Fruit fly (Drosophila melanogaster) whole organism, pupa: ENCODE results near the gene beag.

Experiments
- CG17806 ChIP-seq: fragments of 200-800 bp; sonication (Bioruptor generic); optimal IDR thresholded peaks from 2 replicates; lab custom pipeline; 2018; ENCODE audit warnings: missing biosample characterization, mild to moderate bottlenecking, missing genetic modification characterization, moderate library complexity
- CG34367 ChIP-seq: fragments of 200-800 bp; sonication (Bioruptor generic); optimal IDR thresholded peaks from 2 replicates; lab custom pipeline; 2018; ENCODE audit warnings: missing biosample characterization, mild to moderate bottlenecking, missing genetic modification characterization
- CG8301 ChIP-seq: fragments of 200-800 bp; sonication (Bioruptor generic); optimal IDR thresholded peaks from 2 replicates; lab custom pipeline; 2018; ENCODE audit warnings: missing biosample characterization, mild to moderate bottlenecking, missing genetic modification characterization
- EcR ChIP-seq: fragments of 200-800 bp; sonication (Bioruptor generic); optimal IDR thresholded peaks from 3 replicates; lab custom pipeline; 2019; ENCODE audit warnings: missing biosample characterization, missing genetic modification characterization, mild to moderate bottlenecking, moderate library complexity, missing genetic modification reagents
- Ets98B ChIP-seq: fragments of 200-800 bp; sonication (Bioruptor generic); IDR thresholded peaks from 2 replicates; pipeline ENCODE4 v1.3.6; 2022; ENCODE audit warnings: missing biosample characterization, missing genetic modification characterization
- Pif1A ChIP-seq: fragments of 200-800 bp; sonication (Bioruptor generic); optimal IDR thresholded peaks from 3 replicates; lab custom pipeline; 2016; ENCODE audit warnings: missing biosample characterization, missing genetic modification characterization
- Pif1B ChIP-seq: fragments of 200-800 bp; sonication (Bioruptor generic); optimal IDR thresholded peaks from 3 replicates; lab custom pipeline; 2016; ENCODE audit warnings: missing biosample characterization, missing genetic modification characterization
- Snoo ChIP-seq: fragments of 200-800 bp; sonication (Bioruptor generic); optimal IDR thresholded peaks from 3 replicates; lab custom pipeline; 2017; ENCODE audit warnings: missing biosample characterization, mild to moderate bottlenecking, missing genetic modification characterization, inconsistent platforms

DNA sequence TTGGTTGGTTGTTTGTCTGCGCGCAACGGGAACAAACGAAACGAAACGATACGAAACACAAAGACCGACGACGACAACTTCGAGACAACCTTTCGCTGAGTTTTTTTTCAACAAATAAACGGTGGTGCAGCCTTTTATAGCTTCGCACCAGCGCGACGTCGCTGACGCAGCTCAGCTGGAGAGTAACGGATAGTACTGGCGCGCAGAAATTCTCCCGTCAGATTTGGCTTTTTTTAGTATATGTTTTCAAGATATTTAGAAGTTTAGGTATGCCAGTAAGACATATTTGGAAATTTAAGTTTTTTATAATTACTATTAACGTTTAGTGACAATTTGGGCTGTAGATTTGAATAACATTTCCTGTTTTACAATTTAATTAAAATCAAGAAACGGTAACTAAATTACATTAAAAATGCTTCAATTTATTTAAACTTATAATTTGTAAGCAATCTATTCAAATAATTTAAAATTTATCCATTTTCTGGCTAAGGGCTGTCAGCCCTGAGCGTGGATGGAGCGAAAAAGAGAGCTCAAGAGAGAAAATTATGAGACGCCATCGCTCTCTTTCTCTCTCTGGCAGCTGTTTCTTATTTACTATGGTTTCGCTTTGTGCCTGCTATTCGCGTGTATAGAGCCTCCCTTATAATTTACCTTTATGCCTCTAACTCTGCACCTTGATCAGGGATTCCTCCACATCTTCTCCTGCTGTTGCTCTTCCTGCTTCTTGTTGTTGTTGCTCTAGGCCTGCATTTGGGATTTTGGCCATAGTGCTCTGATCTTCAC lies 31.1 kb downstream of the beag start:
- TF ChIP-seq CG17806 (tag; lab: Kevin White, UChicago): peak; percentile 78
- TF ChIP-seq Pif1B: peak; percentile 79
- peak; percentile 89 for TF ChIP-seq CG8301 (tag; lab: Kevin White, UChicago)
- peak; percentile 15 for TF ChIP-seq EcR (GFP tag; lab: Kevin White, UChicago)
- no peak; the same call in 1 of the 2 replicates for TF ChIP-seq Ets98B (GFP tag; lab: Robert Waterston, UW)
- peak; percentile 81 for TF ChIP-seq CG34367 (tag; lab: Kevin White, UChicago)
- peak; percentile 82 for TF ChIP-seq Pif1A (GFP tag; lab: Kevin White, UChicago)
- TF ChIP-seq Snoo (tag; lab: Kevin White, UChicago): peak; percentile 84
